Fruit fly (Drosophila melanogaster): ENCODE results near the gene BicD.

The BicD gene

DNA sequence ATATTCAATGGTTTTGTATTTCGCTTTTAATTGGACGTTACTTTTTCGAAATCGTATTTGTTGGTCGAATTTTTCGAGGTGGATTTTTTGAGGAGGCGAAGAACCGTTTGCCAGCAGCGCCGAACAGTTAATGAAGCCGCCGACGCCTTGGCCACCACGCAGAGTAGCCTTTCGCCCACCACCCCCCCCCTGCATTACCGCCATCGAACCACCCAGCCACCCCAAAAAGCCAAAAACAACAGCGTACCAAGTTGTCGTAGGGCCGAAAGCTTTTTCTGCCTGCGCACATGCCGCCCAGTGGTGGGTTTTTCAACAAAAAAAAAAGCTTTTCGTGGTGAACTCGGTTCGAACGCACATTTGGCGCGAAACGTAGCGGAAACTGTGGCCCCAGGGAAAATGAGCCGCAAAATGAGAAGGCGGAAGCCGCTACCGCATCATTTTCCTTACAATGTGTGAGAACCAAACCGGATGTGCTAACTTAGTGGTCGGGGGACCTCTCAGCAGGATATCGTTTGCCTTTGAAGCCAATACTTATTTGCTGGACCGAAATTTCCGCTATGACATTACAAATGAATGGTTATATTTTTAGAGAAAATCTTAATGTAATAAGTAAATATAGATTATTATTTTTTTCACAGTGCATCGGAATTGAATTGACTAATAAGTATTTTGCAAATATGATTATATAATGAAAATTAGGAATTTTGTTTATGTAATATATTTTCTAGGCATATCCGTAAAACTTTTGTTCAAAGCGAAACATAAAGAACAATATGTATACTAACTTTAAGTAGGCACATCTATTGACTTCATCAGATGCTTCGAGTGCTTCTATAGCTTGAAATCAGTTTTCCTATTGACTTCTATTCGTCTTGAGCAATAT, 39.7 kb downstream of the BicD start, which contains the start of the genes Dif and CG5043 (continued):
- TF ChIP-seq CG6765 (GFP tag; optimal IDR thresholded peaks at IDR 0.05): peak; percentile 41
- TF ChIP-seq HLH3B (GFP tag; IDR thresholded peaks at IDR 0.05): no peak
- TF ChIP-seq crol (GFP tag; IDR thresholded peaks at IDR 0.05): peak; percentile 90
- 0 out of 2 replicates have a peak, but pooled peaks have one; percentile 50 for TF ChIP-seq vvl (GFP tag; IDR thresholded peaks at IDR 0.05)
- TF ChIP-seq ewg (GFP tag; optimal IDR thresholded peaks at IDR 0.05): peak; percentile 60
- peak; percentile 48; the same call in 1 of the 2 replicates for TF ChIP-seq Bgb (GFP tag; IDR thresholded peaks at IDR 0.05; ENCODE audit: partially characterized antibody)

- TF ChIP-seq schlank (tag; optimal IDR thresholded peaks at IDR 0.05) (no peak), btn (GFP tag; optimal IDR thresholded peaks at IDR 0.05) (no peak), CG4617 (GFP tag; optimal IDR thresholded peaks at IDR 0.05; ENCODE audit: borderline replicate concordance) (no peak), pita (GFP tag; optimal IDR thresholded peaks at IDR 0.05) (no peak), Oli (tag; optimal IDR thresholded peaks at IDR 0.05) (peak; percentile 26), CG12155 (GFP tag; optimal IDR thresholded peaks at IDR 0.05) (no peak), CG34224 (GFP tag; IDR thresholded peaks at IDR 0.05; ENCODE audit: partially characterized antibody) (no peak), Camta (GFP tag; optimal IDR thresholded peaks at IDR 0.05) (no peak), CoRest (tag; optimal IDR thresholded peaks at IDR 0.05) (no peak), run (tag; optimal IDR thresholded peaks at IDR 0.05) (peak; percentile 20), CG6791 (GFP tag; IDR thresholded peaks at IDR 0.05; ENCODE audit: partially characterized antibody) (no peak), CG2889 (GFP tag; IDR thresholded peaks at IDR 0.05) (no peak), Hr51 (GFP tag; optimal IDR thresholded peaks at IDR 0.05) (peak in 1 of 2 experiments; percentile 68), lov (optimal IDR thresholded peaks at IDR 0.05) (no peak), lov (GFP tag; IDR thresholded peaks at IDR 0.05) (no peak), br (optimal IDR thresholded peaks at IDR 0.05) (no peak), BEAF-32 (GFP tag; optimal IDR thresholded peaks at IDR 0.05) (no peak), vvl (GFP tag; IDR thresholded peaks at IDR 0.05) (0 out of 2 replicates have a peak, but pooled peaks have one; percentile 12), Spps (tag; optimal IDR thresholded peaks at IDR 0.05) (no peak), CG1602 (GFP tag; optimal IDR thresholded peaks at IDR 0.05) (no peak), nerfin-2 (GFP tag; IDR thresholded peaks at IDR 0.05; ENCODE audit: partially characterized antibody) (no peak), sob (GFP tag; IDR thresholded peaks at IDR 0.05) (no peak), Asciz (GFP tag; optimal IDR thresholded peaks at IDR 0.05) (peak; percentile 43), klu (GFP tag; IDR thresholded peaks at IDR 0.05) (no peak), CG11093 (GFP tag; IDR thresholded peaks at IDR 0.05) (no peak), CG2875 (GFP tag; optimal IDR thresholded peaks at IDR 0.05) (no peak), ap (GFP tag; IDR thresholded peaks at IDR 0.05) (peak; percentile 28; the same call in 1 of the 2 replicates), Fer3 (tag; optimal IDR thresholded peaks at IDR 0.05) (no peak), esg (GFP tag; conservative IDR thresholded peaks at IDR 0.05) (peak; percentile 55), sens (GFP tag) (peak; percentile 79), gro (GFP tag; optimal IDR thresholded peaks at IDR 0.05) (no peak), CG12769 (tag; optimal IDR thresholded peaks at IDR 0.05) (no peak), CG18011 (GFP tag; optimal IDR thresholded peaks at IDR 0.05) (no peak), Sry-β (GFP tag; optimal IDR thresholded peaks at IDR 0.05) (no peak), CG10366 (GFP tag; IDR thresholded peaks at IDR 0.05) (peak; percentile 13; the same call in 1 of the 2 replicates), hbn (GFP tag; IDR thresholded peaks at IDR 0.05; ENCODE audit: partially characterized antibody) (no peak), CG30403 (GFP tag; optimal IDR thresholded peaks at IDR 0.05) (peak; percentile 27), Hr78 (GFP tag; optimal IDR thresholded peaks at IDR 0.05) (no peak), Aef1 (GFP tag; IDR thresholded peaks at IDR 0.05) (0 out of 3 replicates have a peak, but pooled peaks have one; percentile 15), CG42726 (GFP tag; IDR thresholded peaks at IDR 0.05; ENCODE audit: partially characterized antibody) (no peak), TFAM (GFP tag; optimal IDR thresholded peaks at IDR 0.05) (no peak), CG3726 (GFP tag; IDR thresholded peaks at IDR 0.05) (no peak)
Measured at dm6 chr2L:17431359-17431675, 41.7 kb downstream of the BicD start.

All from whole organism, embryonic.